Worm (Caenorhabditis elegans): Measurements from ENCODE around the gene T11F9.1.

Gene T11F9.1

ce11 chrV:11445375-11445774, 14.0 kb upstream of the T11F9.1 start (continued):
- TF ChIP-seq alr-1 (tag; optimal IDR thresholded peaks at IDR 0.05; ENCODE audit: borderline replicate concordance) (no peak), elt-3 (tag; optimal IDR thresholded peaks at IDR 0.05) (no peak), lin-14 (GFP tag; optimal IDR thresholded peaks at IDR 0.05) (peak; percentile 80), tbx-2 (tag; optimal IDR thresholded peaks at IDR 0.05) (peak; percentile 16), swsn-7 (tag; optimal IDR thresholded peaks at IDR 0.05) (no peak), unc-86 (tag; optimal IDR thresholded peaks at IDR 0.05) (peak; percentile 7), aly-2 (tag; optimal IDR thresholded peaks at IDR 0.05) (no peak), dsc-1 (tag; optimal IDR thresholded peaks at IDR 0.05) (no peak), unc-98 (GFP tag; IDR thresholded peaks at IDR 0.05) (no peak), isw-1 (GFP tag; IDR thresholded peaks at IDR 0.05) (no peak), nhr-77 (tag; optimal IDR thresholded peaks at IDR 0.05) (no peak), fos-1 (tag; optimal IDR thresholded peaks at IDR 0.05) (no peak), elt-2 (tag; optimal IDR thresholded peaks at IDR 0.05) (no peak), Y116A8C.19 (tag; optimal IDR thresholded peaks at IDR 0.05; ENCODE audit: borderline replicate concordance) (no peak), jun-1 (tag; optimal IDR thresholded peaks at IDR 0.05) (no peak), snpc-4 (tag; optimal IDR thresholded peaks at IDR 0.05) (no peak), pax-3 (tag; optimal IDR thresholded peaks at IDR 0.05) (no peak), lin-13 (GFP tag; optimal IDR thresholded peaks at IDR 0.05) (no peak), hpl-2 (GFP tag; optimal IDR thresholded peaks at IDR 0.05) (no peak), vab-15 (tag; optimal IDR thresholded peaks at IDR 0.05) (no peak), sptf-1 (tag; optimal IDR thresholded peaks at IDR 0.05) (no peak), ceh-88 (GFP tag; IDR thresholded peaks at IDR 0.05) (no peak), nhr-237 (tag; optimal IDR thresholded peaks at IDR 0.05) (no peak), sup-37 (GFP tag; optimal IDR thresholded peaks at IDR 0.05) (no peak)

ce11 chrV:11446297-11446696, 13.1 kb upstream of the T11F9.1 start, which contains the start of gene mig-17:
Gene mig-17, plus strand, starts transcription at chrV:11446685.
- TF ChIP-seq egl-27 (tag; optimal IDR thresholded peaks at IDR 0.05) (no peak), lin-35 (GFP tag; optimal IDR thresholded peaks at IDR 0.05) (no peak), mef-2 (tag; optimal IDR thresholded peaks at IDR 0.05) (no peak), ces-1 (GFP tag; optimal IDR thresholded peaks at IDR 0.05) (no peak), lin-14 (GFP tag; optimal IDR thresholded peaks at IDR 0.05) (peak; percentile 60), nhr-84 (tag; optimal IDR thresholded peaks at IDR 0.05) (no peak), Y116A8C.19 (tag; optimal IDR thresholded peaks at IDR 0.05; ENCODE audit: borderline replicate concordance) (no peak), dsc-1 (tag; optimal IDR thresholded peaks at IDR 0.05) (peak; percentile 42), mab-9 (GFP tag; IDR thresholded peaks at IDR 0.05) (no peak), F16B12.6 (tag; optimal IDR thresholded peaks at IDR 0.05) (no peak), pag-3 (tag; optimal IDR thresholded peaks at IDR 0.05; ENCODE audit: borderline replicate concordance, insufficient read depth) (peak; percentile 72)

- no peak for TF ChIP-seq lin-39 (tag; optimal IDR thresholded peaks at IDR 0.05)
- no peak for TF ChIP-seq nhr-71 (tag; optimal IDR thresholded peaks at IDR 0.05)
- no peak for TF ChIP-seq sptf-1 (tag; optimal IDR thresholded peaks at IDR 0.05)
- TF ChIP-seq mdl-1 (tag; optimal IDR thresholded peaks at IDR 0.05), result no peak
- TF ChIP-seq Y116A8C.19 (tag; optimal IDR thresholded peaks at IDR 0.05; ENCODE audit: borderline replicate concordance), result no peak
Observed at ce11 chrV:11449404-11449803, 10.0 kb upstream of the T11F9.1 start.

- TF ChIP-seq nhr-237 (tag; optimal IDR thresholded peaks at IDR 0.05), result no peak
- TF ChIP-seq alr-1 (tag; optimal IDR thresholded peaks at IDR 0.05; ENCODE audit: borderline replicate concordance), result no peak
- no peak for TF ChIP-seq sox-4 (tag; optimal IDR thresholded peaks at IDR 0.05)
- TF ChIP-seq sup-37 (GFP tag; optimal IDR thresholded peaks at IDR 0.05), result no peak
- no peak for TF ChIP-seq hlh-4 (tag; optimal IDR thresholded peaks at IDR 0.05)
- no peak for TF ChIP-seq nhr-71 (tag; optimal IDR thresholded peaks at IDR 0.05)
- no peak for TF ChIP-seq ceh-90 (tag; optimal IDR thresholded peaks at IDR 0.05)
- no peak for TF ChIP-seq zag-1 (tag; optimal IDR thresholded peaks at IDR 0.05)
- no peak for TF ChIP-seq mef-2 (tag; optimal IDR thresholded peaks at IDR 0.05)
- no peak for TF ChIP-seq egl-13 (tag; optimal IDR thresholded peaks at IDR 0.05)
Observed at ce11 chrV:11450257-11450656, 9.1 kb upstream of the T11F9.1 start, which contains the start of gene col-156. Gene col-156, minus strand, starts transcription at chrV:11450357.

All from whole organism, L1 larva.